Worm (Caenorhabditis elegans) whole organism, L4/young adult: ENCODE results near the gene F09B12.3.

ENCODE experiments used
- W03F9.2 ChIP-seq: fragments of 150-350 bp; optimal IDR thresholded peaks from 2 replicates; lab custom pipeline; 2014; ENCODE audit warnings: missing biosample characterization, missing genetic modification characterization
- dao-5 ChIP-seq: sonication (generic microtip); optimal IDR thresholded peaks from 2 replicates; lab custom pipeline; 2016; ENCODE audit warnings: missing genotype, missing genetic modification characterization, moderate library complexity, missing compliant biosample characterization
- him-1 ChIP-seq: sonication (generic microtip); optimal IDR thresholded peaks from 2 replicates; lab custom pipeline; 2016; ENCODE audit warnings: missing genotype, missing genetic modification reagents, missing genetic modification characterization, missing compliant biosample characterization

- TF ChIP-seq him-1 (tag; lab: Kevin White, UChicago) (no peak), dao-5 (tag; lab: Kevin White, UChicago) (no peak), W03F9.2 (tag; lab: Kevin White, UChicago) (no peak)
These were observed 20.8 kb downstream of the F09B12.3 start for ce11 chrX:15076909-15077308.
